Fruit fly (Drosophila melanogaster) S2 (cell line): ENCODE measurements around the gene yellow-b.

Source experiments
- CG8478 ChIP-seq: fragments of >200 bp; optimal IDR thresholded peaks from 2 replicates; lab custom pipeline; 2018
- CTCF ChIP-seq, 2 experiments: fragments of >200 bp; optimal IDR thresholded peaks; 2 replicates each; lab custom pipeline; 2018

yellow-b gene

dm6 chr2L:16761891-16762290, 7.8 kb downstream of the yellow-b start:
- TF ChIP-seq CG8478 (lab: Kevin White, UChicago) (no peak), CTCF (optimal IDR thresholded peaks at IDR 0.05; lab: Kevin White, UChicago) (no peak)

dm6 chr2L:16764480-16764879, 10.3 kb downstream of the yellow-b start:
- TF ChIP-seq CG8478 (lab: Kevin White, UChicago) = no peak
- TF ChIP-seq CTCF (optimal IDR thresholded peaks at IDR 0.05; lab: Kevin White, UChicago) = no peak

- TF ChIP-seq CTCF (optimal IDR thresholded peaks at IDR 0.05; lab: Kevin White, UChicago) = no peak
Observed at dm6 chr2L:16766070-16766752, 12.1 kb downstream of the yellow-b start, which contains the start of gene Mhc. TSS of gene Mhc (plus strand) at chr2L:16766566.

dm6 chr2L:16787548-16787947, 33.4 kb downstream of the yellow-b start:
- TF ChIP-seq CTCF (optimal IDR thresholded peaks at IDR 0.05; lab: Kevin White, UChicago) = peak in 1 of 2 experiments; percentile 8
- no peak for TF ChIP-seq CG8478 (lab: Kevin White, UChicago)

dm6 chr2L:16788885-16789284, 34.7 kb downstream of the yellow-b start:
- TF ChIP-seq CG8478 (lab: Kevin White, UChicago) (no peak), CTCF (optimal IDR thresholded peaks at IDR 0.05; lab: Kevin White, UChicago) (no peak)

- no peak for TF ChIP-seq CTCF (optimal IDR thresholded peaks at IDR 0.05; lab: Kevin White, UChicago)
- no peak for TF ChIP-seq CG8478 (lab: Kevin White, UChicago)
Observed at dm6 chr2L:16789880-16790279, 35.7 kb downstream of the yellow-b start.

- TF ChIP-seq CG8478 (lab: Kevin White, UChicago) = no peak
- TF ChIP-seq CTCF (optimal IDR thresholded peaks at IDR 0.05; lab: Kevin White, UChicago) = no peak
Observed at dm6 chr2L:16790671-16791270, 36.6 kb downstream of the yellow-b start, which contains the start of gene Cyt-b5-r. TSS of gene Cyt-b5-r (minus strand) at chr2L:16790721.

- TF ChIP-seq CTCF (optimal IDR thresholded peaks at IDR 0.05; lab: Kevin White, UChicago) (no peak), CG8478 (lab: Kevin White, UChicago) (no peak)
Observed at dm6 chr2L:16791345-16791744, 37.2 kb downstream of the yellow-b start, which contains the start of gene CG17928. TSS of gene CG17928 (plus strand) at chr2L:16791568.

dm6 chr2L:16793970-16794369, 39.8 kb downstream of the yellow-b start, which contains the start of gene Ugt37C2:
TSS of gene Ugt37C2 (plus strand) at chr2L:16794211.
- TF ChIP-seq CTCF (optimal IDR thresholded peaks at IDR 0.05; lab: Kevin White, UChicago) (no peak), CG8478 (lab: Kevin White, UChicago) (no peak)

dm6 chr2L:16796104-16796645, 42.0 kb downstream of the yellow-b start, which contains the start of gene Ugt37E1:
TSS of gene Ugt37E1 (plus strand) at chr2L:16796595.
- TF ChIP-seq CTCF (optimal IDR thresholded peaks at IDR 0.05; lab: Kevin White, UChicago) (no peak), CG8478 (lab: Kevin White, UChicago) (no peak)

dm6 chr2L:16798705-16799104, 44.6 kb downstream of the yellow-b start, which contains the start of gene Ugt37D1:
TSS of gene Ugt37D1 (plus strand) at chr2L:16799025.
- TF ChIP-seq CTCF (optimal IDR thresholded peaks at IDR 0.05; lab: Kevin White, UChicago) = no peak

dm6 chr2L:16799496-16799895, 45.4 kb downstream of the yellow-b start:
- TF ChIP-seq CTCF (optimal IDR thresholded peaks at IDR 0.05; lab: Kevin White, UChicago) = no peak
- TF ChIP-seq CG8478 (lab: Kevin White, UChicago) = no peak

dm6 chr2L:16801578-16802152, 47.5 kb downstream of the yellow-b start:
- TF ChIP-seq CTCF (optimal IDR thresholded peaks at IDR 0.05; lab: Kevin White, UChicago) (peak in 1 of 2 experiments; percentile 40), CG8478 (lab: Kevin White, UChicago) (no peak)

- TF ChIP-seq CTCF (optimal IDR thresholded peaks at IDR 0.05; lab: Kevin White, UChicago) = no peak
- no peak for TF ChIP-seq CG8478 (lab: Kevin White, UChicago)
Observed at dm6 chr2L:16803638-16804037, 49.5 kb downstream of the yellow-b start.
